Worm (Caenorhabditis elegans) whole organism, L4 larva: ENCODE results near the gene fubl-3.

Experiments used
- D1046.2 ChIP-seq: fragments of 200-800 bp; sonication (Bioruptor generic); IDR thresholded peaks from 2 replicates; pipeline ENCODE4 v1.3.6; 2022; ENCODE audit warnings: missing genetic modification characterization, missing compliant biosample characterization
- F44E2.7 ChIP-seq: fragments of 200-800 bp; sonication (Bioruptor generic); IDR thresholded peaks from 2 replicates; pipeline ENCODE4 v2.1.2; 2022; ENCODE audit warnings: missing genetic modification characterization, missing compliant biosample characterization
- F49E8.2 ChIP-seq: sonication (generic microtip); optimal IDR thresholded peaks from 2 replicates; lab custom pipeline; 2016; ENCODE audit warnings: missing compliant biosample characterization, mild to moderate bottlenecking, missing genetic modification characterization, borderline replicate concordance
- R02D3.7 ChIP-seq: fragments of 150-350 bp; sonication (generic microtip); optimal IDR thresholded peaks from 3 replicates; lab custom pipeline; 2014; ENCODE audit warnings: missing biosample characterization, missing genetic modification characterization
- T20F7.1 ChIP-seq: fragments of 200-800 bp; sonication (Bioruptor generic); optimal IDR thresholded peaks from 2 replicates; lab custom pipeline; 2018; ENCODE audit warnings: mild to moderate bottlenecking, missing genetic modification characterization, missing compliant biosample characterization
- Y105C5A.15 ChIP-seq: fragments of 200-800 bp; sonication (Bioruptor generic); IDR thresholded peaks from 2 replicates; pipeline ENCODE4 v1.3.6; 2022; ENCODE audit warnings: missing genetic modification characterization, missing compliant biosample characterization
- Y75B8A.6 ChIP-seq: fragments of 200-800 bp; sonication (Bioruptor generic); IDR thresholded peaks from 2 replicates; pipeline ENCODE4 v1.3.6; 2022; ENCODE audit warnings: missing genetic modification reagents, missing genetic modification characterization, missing compliant biosample characterization
- ZK546.5 ChIP-seq, 2 experiments: sonication (generic microtip); optimal IDR thresholded peaks; 2 replicates each; lab custom pipeline; 2017; ENCODE audit warnings: missing biosample characterization in 2 of 2, missing genetic modification characterization in 2 of 2
- ceh-20 ChIP-seq: fragments of 200-800 bp; sonication (Bioruptor generic); IDR thresholded peaks from 2 replicates; pipeline ENCODE4 v1.3.6; 2022; ENCODE audit warnings: missing genetic modification reagents, missing genetic modification characterization, missing compliant biosample characterization
- ceh-32 ChIP-seq: sonication (generic microtip); optimal IDR thresholded peaks from 2 replicates; lab custom pipeline; 2016; ENCODE audit warnings: mild to moderate bottlenecking, missing genetic modification characterization, missing compliant biosample characterization; ENCODE audit not compliant: poor library complexity
- cey-2 ChIP-seq: sonication (generic microtip); optimal IDR thresholded peaks from 3 replicates; lab custom pipeline; 2017; ENCODE audit warnings: missing genetic modification characterization, mild to moderate bottlenecking, missing compliant biosample characterization, antibody characterized with exemption, borderline replicate concordance; ENCODE audit not compliant: insufficient read depth
- ctbp-1 ChIP-seq: fragments of 200-800 bp; sonication (Bioruptor generic); IDR thresholded peaks from 2 replicates; pipeline ENCODE4 v1.3.6; 2022; ENCODE audit warnings: missing genetic modification reagents, missing genetic modification characterization, missing compliant biosample characterization
- daf-19 ChIP-seq: fragments of 200-800 bp; sonication (Bioruptor generic); conservative IDR thresholded peaks from 2 replicates; pipeline ENCODE4 v1.3.6; 2022; ENCODE audit warnings: missing genetic modification characterization, missing compliant biosample characterization
- dmd-8 ChIP-seq: fragments of 200-800 bp; sonication (Bioruptor generic); IDR thresholded peaks from 2 replicates; pipeline ENCODE4 v1.3.6; 2022; ENCODE audit warnings: missing genetic modification characterization, missing compliant biosample characterization
- dmd-9 ChIP-seq: fragments of 200-800 bp; sonication (Bioruptor generic); IDR thresholded peaks from 2 replicates; pipeline ENCODE4 v1.3.6; 2022; ENCODE audit warnings: missing genetic modification reagents, missing genetic modification characterization, missing compliant biosample characterization
- dpl-1 ChIP-seq: fragments of 150-350 bp; optimal IDR thresholded peaks from 2 replicates; lab custom pipeline; 2014; ENCODE audit warnings: missing biosample characterization, missing genetic modification reagents, missing genetic modification characterization
- duxl-1 ChIP-seq: sonication (generic microtip); optimal IDR thresholded peaks from 2 replicates; lab custom pipeline; 2016; ENCODE audit warnings: mild to moderate bottlenecking, missing genetic modification characterization, moderate library complexity, missing compliant biosample characterization; ENCODE audit not compliant: poor library complexity
- dve-1 ChIP-seq: sonication (generic microtip); optimal IDR thresholded peaks from 2 replicates; lab custom pipeline; 2017; ENCODE audit warnings: antibody characterized with exemption, mild to moderate bottlenecking, missing genetic modification characterization, missing compliant biosample characterization; ENCODE audit not compliant: insufficient read depth
- gei-8 ChIP-seq: fragments of 200-800 bp; sonication (Bioruptor generic); optimal IDR thresholded peaks from 2 replicates; lab custom pipeline; 2018; ENCODE audit warnings: mild to moderate bottlenecking, missing genetic modification characterization, missing compliant biosample characterization
- hif-1 ChIP-seq, 2 experiments: sonication (generic microtip); optimal IDR thresholded peaks; 2 replicates each; lab custom pipeline; 2016 to 2017; ENCODE audit warnings: missing compliant biosample characterization in 2 of 2, missing genetic modification characterization in 2 of 2, missing genetic modification reagents in 2 of 2, missing genotype in 2 of 2, mild to moderate bottlenecking in 1 of 2
- hlh-11 ChIP-seq: fragments of 200-800 bp; sonication (Bioruptor generic); optimal IDR thresholded peaks from 2 replicates; lab custom pipeline; 2018; ENCODE audit warnings: mild to moderate bottlenecking, missing genetic modification characterization, missing compliant biosample characterization
- hlh-30 ChIP-seq: sonication (generic microtip); optimal IDR thresholded peaks from 2 replicates; lab custom pipeline; 2017; ENCODE audit warnings: antibody characterized with exemption, mild to moderate bottlenecking, missing genetic modification characterization, missing compliant biosample characterization; ENCODE audit not compliant: insufficient read depth
- hmg-1.1 ChIP-seq: fragments of 200-800 bp; sonication (Bioruptor generic); IDR thresholded peaks from 2 replicates; pipeline ENCODE4 v1.3.6; 2022; ENCODE audit warnings: missing genetic modification reagents, missing genetic modification characterization, missing compliant biosample characterization
- jun-1 ChIP-seq: fragments of 150-350 bp; optimal IDR thresholded peaks from 2 replicates; lab custom pipeline; 2014; ENCODE audit warnings: missing biosample characterization, missing genetic modification reagents, missing genetic modification characterization
- lin-38 ChIP-seq: fragments of 200-800 bp; sonication (Bioruptor generic); IDR thresholded peaks from 2 replicates; pipeline ENCODE4 v1.3.6; 2022; ENCODE audit warnings: missing genetic modification reagents, missing genetic modification characterization, missing compliant biosample characterization
- lin-39 ChIP-seq: fragments of 150-350 bp; optimal IDR thresholded peaks from 2 replicates; lab custom pipeline; 2014; ENCODE audit warnings: missing biosample characterization, missing genetic modification reagents, missing genetic modification characterization
- lir-3 ChIP-seq: sonication (generic microtip); optimal IDR thresholded peaks from 2 replicates; lab custom pipeline; 2016; ENCODE audit warnings: mild to moderate bottlenecking, missing genetic modification characterization, missing compliant biosample characterization
- lsy-2 ChIP-seq, 2 experiments: fragments of 150-350 bp in 1 of 2; sonication (generic microtip) in 1 of 2; optimal IDR thresholded peaks; 2 replicates each; lab custom pipeline; 2014 to 2017; ENCODE audit warnings: missing biosample characterization in 2 of 2, missing genetic modification characterization in 2 of 2
- madf-5 ChIP-seq, 2 experiments: fragments of 200-800 bp; sonication (Bioruptor generic); IDR thresholded peaks; 2 replicates each; pipeline ENCODE4 v1.3.6; 2022; ENCODE audit warnings: missing compliant biosample characterization in 2 of 2, missing genetic modification characterization in 2 of 2
- mes-2 ChIP-seq: sonication (generic microtip); optimal IDR thresholded peaks from 2 replicates; lab custom pipeline; 2016; ENCODE audit warnings: missing genotype, mild to moderate bottlenecking, missing genetic modification characterization, missing compliant biosample characterization; ENCODE audit not compliant: poor library complexity, severe bottlenecking
- mxl-2 ChIP-seq: fragments of 200-800 bp; sonication (Bioruptor generic); conservative IDR thresholded peaks from 2 replicates; pipeline ENCODE4 v1.3.6; 2022; ENCODE audit warnings: missing genetic modification reagents, missing genetic modification characterization, missing compliant biosample characterization
- nhr-102 ChIP-seq: sonication (generic microtip); optimal IDR thresholded peaks from 2 replicates; lab custom pipeline; 2016; ENCODE audit warnings: mild to moderate bottlenecking, missing genetic modification characterization, moderate library complexity, missing compliant biosample characterization
- nhr-11 ChIP-seq: fragments of 150-350 bp; optimal IDR thresholded peaks from 2 replicates; lab custom pipeline; 2014; ENCODE audit warnings: missing biosample characterization, missing genetic modification characterization
- nhr-111 ChIP-seq: fragments of 200-800 bp; sonication (Bioruptor generic); optimal IDR thresholded peaks from 2 replicates; lab custom pipeline; 2018; ENCODE audit warnings: mild to moderate bottlenecking, missing genetic modification characterization, missing compliant biosample characterization
- nhr-237 ChIP-seq: sonication (generic microtip); optimal IDR thresholded peaks from 2 replicates; lab custom pipeline; 2017; ENCODE audit warnings: missing biosample characterization, missing genetic modification characterization
- nhr-28 ChIP-seq: fragments of 150-350 bp; optimal IDR thresholded peaks from 2 replicates; lab custom pipeline; 2014; ENCODE audit warnings: missing biosample characterization, missing genetic modification characterization
- php-3 ChIP-seq: fragments of 200-800 bp; sonication (Bioruptor generic); IDR thresholded peaks from 2 replicates; pipeline ENCODE4 v1.3.6; 2022; ENCODE audit warnings: missing genetic modification reagents, missing genetic modification characterization, missing compliant biosample characterization
- rbr-2 ChIP-seq: sonication (generic microtip); optimal IDR thresholded peaks from 2 replicates; lab custom pipeline; 2016; ENCODE audit warnings: missing genotype, missing genetic modification characterization, missing compliant biosample characterization
- sdz-12 ChIP-seq: fragments of 200-800 bp; sonication (Bioruptor generic); optimal IDR thresholded peaks from 2 replicates; lab custom pipeline; 2018; ENCODE audit warnings: mild to moderate bottlenecking, missing genetic modification characterization, missing compliant biosample characterization
- skn-1 ChIP-seq: fragments of 150-350 bp; optimal IDR thresholded peaks from 2 replicates; lab custom pipeline; 2014; ENCODE audit warnings: missing biosample characterization, missing genetic modification characterization
- spr-1 ChIP-seq: sonication (generic microtip); optimal IDR thresholded peaks from 2 replicates; lab custom pipeline; 2016; ENCODE audit warnings: mild to moderate bottlenecking, missing genetic modification characterization, missing compliant biosample characterization
- tra-1 ChIP-seq: fragments of 200-800 bp; sonication (Bioruptor generic); IDR thresholded peaks from 2 replicates; pipeline ENCODE4 v1.3.6; 2022; ENCODE audit warnings: missing genetic modification reagents, missing genetic modification characterization, missing compliant biosample characterization
- unc-130 ChIP-seq: sonication (generic microtip); optimal IDR thresholded peaks from 2 replicates; lab custom pipeline; 2016; ENCODE audit warnings: missing genetic modification reagents, missing genetic modification characterization, missing compliant biosample characterization
- unc-39 ChIP-seq: sonication (generic microtip); optimal IDR thresholded peaks from 2 replicates; lab custom pipeline; 2017; ENCODE audit warnings: missing biosample characterization, missing genetic modification characterization
- vab-7 ChIP-seq: fragments of 200-800 bp; sonication (Bioruptor generic); IDR thresholded peaks from 2 replicates; pipeline ENCODE4 v1.3.6; 2022; ENCODE audit warnings: missing genetic modification reagents, missing genetic modification characterization, missing compliant biosample characterization
- zag-1 ChIP-seq: fragments of 150-350 bp; optimal IDR thresholded peaks from 2 replicates; lab custom pipeline; 2014; ENCODE audit warnings: missing biosample characterization, missing genetic modification characterization
- zfp-2 ChIP-seq: sonication (generic microtip); optimal IDR thresholded peaks from 2 replicates; lab custom pipeline; 2016; ENCODE audit warnings: mild to moderate bottlenecking, missing genetic modification characterization, missing compliant biosample characterization
- zfp-3 ChIP-seq: fragments of 200-800 bp; sonication (Bioruptor generic); conservative IDR thresholded peaks from 2 replicates; pipeline ENCODE4 v1.3.6; 2022; ENCODE audit warnings: missing genetic modification reagents, missing genetic modification characterization, missing compliant biosample characterization
- zip-11 ChIP-seq: fragments of 200-800 bp; sonication (Bioruptor generic); IDR thresholded peaks from 2 replicates; pipeline ENCODE4 v1.3.6; 2022; ENCODE audit warnings: missing genetic modification characterization, missing compliant biosample characterization

The fubl-3 gene

DNA sequence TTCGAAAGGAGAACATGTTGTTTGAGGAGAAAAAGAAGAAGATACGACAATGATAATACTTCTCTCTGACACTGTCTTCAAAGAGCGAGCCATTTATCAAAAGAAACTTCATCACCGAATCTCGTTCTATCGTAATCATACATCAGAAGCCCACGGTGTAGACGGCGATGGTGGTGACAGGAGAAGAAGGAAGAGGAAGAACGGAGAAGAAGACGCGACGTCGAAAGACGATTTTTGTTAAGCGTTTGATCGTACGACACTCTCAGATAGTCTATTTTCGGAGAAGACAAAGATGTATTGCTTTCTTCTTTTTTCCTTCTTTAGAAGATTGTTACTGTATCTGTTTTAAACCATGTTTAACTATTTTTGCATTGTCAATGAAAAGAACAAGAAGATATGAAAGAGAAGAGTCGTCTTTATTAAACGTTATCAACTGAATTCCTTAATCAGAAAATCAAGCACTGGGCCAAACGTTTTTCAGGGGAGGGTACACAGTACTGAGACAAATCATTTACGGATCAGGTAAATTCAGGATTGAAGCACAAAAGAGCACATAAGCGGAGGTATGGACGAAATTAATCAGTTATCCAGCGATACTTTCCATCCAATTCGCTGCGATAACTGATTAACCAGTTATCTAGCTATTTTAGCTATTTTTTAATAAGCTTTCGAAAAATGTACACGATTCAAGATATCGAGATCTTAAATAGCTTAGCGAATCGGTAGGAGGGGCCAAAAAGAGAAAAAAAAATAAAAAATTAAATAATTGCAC, 14.2 kb upstream of the fubl-3 start (continued):
- TF ChIP-seq nhr-237 (no peak), dmd-8 (GFP tag; lab: Robert Waterston, UW) (no peak), ceh-20 (peak; percentile 77), hlh-11 (tag; lab: Kevin White, UChicago) (peak; percentile 40), mes-2 (peak; percentile 39), F49E8.2 (no peak), rbr-2 (tag; lab: Kevin White, UChicago) (peak; percentile 11), dmd-9 (GFP tag; lab: Robert Waterston, UW) (no peak), lin-39 (tag; lab: Kevin White, UChicago) (no peak), ceh-32 (no peak), ZK546.5 (tag; optimal IDR thresholded peaks at IDR 0.05; lab: Kevin White, UChicago) (no peak), zfp-3 (GFP tag; lab: Robert Waterston, UW) (peak; percentile 90), vab-7 (GFP tag; lab: Robert Waterston, UW) (no peak), lsy-2 (tag; optimal IDR thresholded peaks at IDR 0.05; lab: Kevin White, UChicago) (peak; percentile 21 to 74), nhr-11 (no peak), zfp-2 (no peak), unc-130 (no peak), daf-19 (GFP tag; lab: Robert Waterston, UW) (no peak), ctbp-1 (GFP tag; lab: Robert Waterston, UW) (no peak), hmg-1.1 (no peak), lin-38 (GFP tag; lab: Robert Waterston, UW) (peak; percentile 13; the same call in 1 of the 2 replicates), tra-1 (GFP tag; lab: Robert Waterston, UW) (no peak), unc-39 (tag; lab: Kevin White, UChicago) (no peak), hif-1 (tag; optimal IDR thresholded peaks at IDR 0.05; lab: Kevin White, UChicago) (no peak), hlh-30 (tag; lab: Kevin White, UChicago) (peak; percentile 2), mxl-2 (GFP tag; lab: Robert Waterston, UW) (no peak), nhr-28 (peak; percentile 46), zip-11 (GFP tag; lab: Robert Waterston, UW) (no peak), cey-2 (tag; lab: Kevin White, UChicago) (no peak), Y75B8A.6 (GFP tag; lab: Robert Waterston, UW) (peak; percentile 25; the same call in 1 of the 2 replicates), duxl-1 (tag; lab: Kevin White, UChicago) (peak; percentile 84), jun-1 (peak; percentile 39), dpl-1 (no peak), F44E2.7 (GFP tag; lab: Robert Waterston, UW) (no peak), spr-1 (tag; lab: Kevin White, UChicago) (no peak), sdz-12 (peak; percentile 5), T20F7.1 (peak; percentile 22), gei-8 (GFP tag; lab: Kevin White, UChicago) (peak; percentile 60), skn-1 (no peak), nhr-111 (no peak), R02D3.7 (tag; lab: Kevin White, UChicago) (no peak), nhr-102 (tag; lab: Kevin White, UChicago) (peak; percentile 63), madf-5 (GFP tag; IDR thresholded peaks at IDR 0.05; lab: Robert Waterston, UW) (no peak), lir-3 (tag; lab: Kevin White, UChicago) (no peak), Y105C5A.15 (GFP tag; lab: Robert Waterston, UW) (no peak), php-3 (no peak), dve-1 (tag; lab: Kevin White, UChicago) (peak; percentile 52), D1046.2 (no peak), zag-1 (tag; lab: Kevin White, UChicago) (no peak)
